Fruit fly (Drosophila melanogaster): ENCODE measurements around the gene Npc2d.
A peak's percentile ranks its signal among the peaks of the same experiment; 100 is the strongest.

Gene Npc2d

DNA sequence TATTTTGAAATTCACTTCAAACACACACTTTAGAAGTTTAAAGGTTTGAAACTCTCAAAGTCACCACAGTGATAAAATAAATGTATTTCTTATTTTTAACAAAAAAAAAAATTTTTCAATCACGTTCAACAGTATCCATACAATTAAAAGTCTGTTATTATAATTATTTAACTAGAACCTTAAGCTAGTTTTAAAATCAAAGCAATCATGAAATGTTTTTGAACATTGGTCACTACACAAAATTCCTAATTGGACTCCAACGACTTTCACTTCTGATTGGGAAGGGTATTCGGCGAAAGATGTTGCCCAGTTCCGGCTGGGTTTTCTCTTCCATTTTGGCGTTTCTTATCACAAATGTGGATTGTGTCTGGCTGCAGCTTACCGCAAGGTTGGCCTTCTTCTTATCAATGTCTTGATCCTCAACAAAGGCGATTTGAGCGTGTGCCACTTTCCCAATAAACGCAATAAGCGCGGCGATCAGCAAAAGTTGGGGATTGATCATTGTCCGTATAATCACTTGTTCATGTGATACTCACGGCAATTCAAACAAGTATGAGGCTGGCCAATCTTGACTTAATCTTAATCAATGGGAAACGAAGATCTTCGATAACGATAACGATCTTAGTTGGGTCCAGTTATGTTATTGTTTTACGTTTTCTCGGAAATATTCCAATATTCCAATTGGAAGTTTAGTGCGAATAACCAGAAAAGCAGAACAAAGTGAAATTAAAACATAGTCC lies 7.7 kb downstream of the Npc2d start (continued):
- TF ChIP-seq hkb (optimal IDR thresholded peaks at IDR 0.05) (no peak), hkb (GFP tag; IDR thresholded peaks at IDR 0.05) (no peak), CG4360 (GFP tag; IDR thresholded peaks at IDR 0.05) (no peak), tio (GFP tag; optimal IDR thresholded peaks at IDR 0.05) (no peak), B-H2 (GFP tag; optimal IDR thresholded peaks at IDR 0.05) (no peak), Elba2 (GFP tag; optimal IDR thresholded peaks at IDR 0.05) (peak; percentile 55), CG17612 (GFP tag; IDR thresholded peaks at IDR 0.05) (no peak), D19B (GFP tag; optimal IDR thresholded peaks at IDR 0.05) (no peak), CG17359 (tag; optimal IDR thresholded peaks at IDR 0.05) (peak; percentile 22), pb (GFP tag; optimal IDR thresholded peaks at IDR 0.05) (no peak), amos (GFP tag; IDR thresholded peaks at IDR 0.05; ENCODE audit: partially characterized antibody) (no peak), CG10321 (GFP tag; IDR thresholded peaks at IDR 0.05) (no peak), CG5180 (GFP tag; optimal IDR thresholded peaks at IDR 0.05) (peak; percentile 22), Poxn (GFP tag; IDR thresholded peaks at IDR 0.05) (no peak), chif (GFP tag; optimal IDR thresholded peaks at IDR 0.05) (peak in 1 of 2 experiments; percentile 1), Antp (GFP tag; optimal IDR thresholded peaks at IDR 0.05) (no peak), CG14710 (tag; optimal IDR thresholded peaks at IDR 0.05) (peak; percentile 20), Med (GFP tag) (peak; percentile 77), CG14441 (GFP tag; IDR thresholded peaks at IDR 0.05) (no peak), Bteb2 (GFP tag; optimal IDR thresholded peaks at IDR 0.05) (no peak), cwo (GFP tag; optimal IDR thresholded peaks at IDR 0.05) (peak; percentile 16), MTF-1 (GFP tag; optimal IDR thresholded peaks at IDR 0.05; ENCODE audit: borderline replicate concordance) (no peak), MESR4 (GFP tag; optimal IDR thresholded peaks at IDR 0.05) (no peak), Ets65A (GFP tag) (no peak), CG9876 (GFP tag; optimal IDR thresholded peaks at IDR 0.05) (no peak), croc (GFP tag; conservative IDR thresholded peaks at IDR 0.05) (no peak), CG10979 (tag; optimal IDR thresholded peaks at IDR 0.05) (peak; percentile 52), CG13424 (tag; optimal IDR thresholded peaks at IDR 0.05) (peak; percentile 63), dysf (GFP tag; IDR thresholded peaks at IDR 0.05) (0 out of 3 replicates have a peak, but pooled peaks have one; percentile 36), sima (GFP tag; optimal IDR thresholded peaks at IDR 0.05) (no peak), CG15514 (GFP tag; optimal IDR thresholded peaks at IDR 0.05) (no peak), fd102C (GFP tag; optimal IDR thresholded peaks at IDR 0.05) (no peak), CG8924 (tag; optimal IDR thresholded peaks at IDR 0.05) (peak; percentile 11), CG11560 (tag; IDR thresholded peaks at IDR 0.05) (no peak), ap (GFP tag; IDR thresholded peaks at IDR 0.05) (no peak), gce (GFP tag; IDR thresholded peaks at IDR 0.05) (no peak), CG12104 (GFP tag; optimal IDR thresholded peaks at IDR 0.05) (peak; percentile 52), crc (GFP tag; optimal IDR thresholded peaks at IDR 0.05) (no peak), CG9437 (GFP tag; optimal IDR thresholded peaks at IDR 0.05) (peak; percentile 54), gcm2 (GFP tag; optimal IDR thresholded peaks at IDR 0.05) (no peak), ERR (GFP tag; optimal IDR thresholded peaks at IDR 0.05) (no peak), Lhr (GFP tag; optimal IDR thresholded peaks at IDR 0.05) (no peak), dmrt99B (tag; optimal IDR thresholded peaks at IDR 0.05) (peak; percentile 71), Hr78 (GFP tag; optimal IDR thresholded peaks at IDR 0.05) (no peak), zf30C (GFP tag; optimal IDR thresholded peaks at IDR 0.05) (no peak), CG6175 (GFP tag; IDR thresholded peaks at IDR 0.05) (no peak), HLH3B (GFP tag; IDR thresholded peaks at IDR 0.05) (no peak), CG12769 (tag; optimal IDR thresholded peaks at IDR 0.05) (no peak), nmo (GFP tag; optimal IDR thresholded peaks at IDR 0.05) (peak; percentile 45), Hey (tag; optimal IDR thresholded peaks at IDR 0.05) (no peak)
